Worm (Caenorhabditis elegans) whole organism, L1 larva: Measurements from ENCODE around the gene T10D4.1.

Source experiments
- efl-1 ChIP-seq, 4 experiments: fragments of 150-350 bp; optimal IDR thresholded peaks in 3 of 4; peaks in 1 of 4; 1 replicate in 1 of 4; 2 replicates in 3 of 4; lab custom pipeline; 2014; ENCODE audit warnings: missing biosample characterization in 2 of 4, missing genetic modification characterization in 2 of 4, missing genetic modification reagents in 2 of 4
- fkh-4 ChIP-seq: sonication (generic microtip); optimal IDR thresholded peaks from 2 replicates; lab custom pipeline; 2016; ENCODE audit warnings: missing compliant biosample characterization, missing genetic modification characterization, borderline replicate concordance
- grh-1 ChIP-seq: fragments of 200-800 bp; sonication (Bioruptor generic); IDR thresholded peaks from 2 replicates; pipeline ENCODE4 v1.3.6; 2022; ENCODE audit warnings: missing genetic modification reagents, missing genetic modification characterization, missing compliant biosample characterization
- hlh-17 ChIP-seq: fragments of 200-800 bp; sonication (Bioruptor generic); optimal IDR thresholded peaks from 2 replicates; lab custom pipeline; 2018; ENCODE audit warnings: missing genetic modification characterization, mild to moderate bottlenecking, missing compliant biosample characterization, moderate library complexity, borderline replicate concordance
- lin-13 ChIP-seq: fragments of 150-350 bp; optimal IDR thresholded peaks from 2 replicates; lab custom pipeline; 2014; ENCODE audit warnings: missing biosample characterization, missing genetic modification reagents, missing genetic modification characterization
- mep-1 ChIP-seq: fragments of 150-350 bp; optimal IDR thresholded peaks from 2 replicates; lab custom pipeline; 2014; ENCODE audit warnings: missing biosample characterization, missing genetic modification characterization
- pag-3 ChIP-seq: sonication (generic microtip); optimal IDR thresholded peaks from 2 replicates; lab custom pipeline; 2017; ENCODE audit warnings: missing genetic modification characterization, mild to moderate bottlenecking, missing compliant biosample characterization, antibody characterized with exemption, borderline replicate concordance; ENCODE audit not compliant: insufficient read depth
- snpc-4 ChIP-seq: fragments of 150-350 bp; optimal IDR thresholded peaks from 2 replicates; lab custom pipeline; 2014; ENCODE audit warnings: missing biosample characterization, missing genetic modification characterization
- swsn-7 ChIP-seq: sonication (generic microtip); optimal IDR thresholded peaks from 2 replicates; lab custom pipeline; 2016; ENCODE audit warnings: missing genetic modification characterization, missing compliant biosample characterization
- unc-62 ChIP-seq: fragments of 150-350 bp; optimal IDR thresholded peaks from 2 replicates; lab custom pipeline; 2014; ENCODE audit warnings: missing biosample characterization, missing genetic modification reagents, missing genetic modification characterization
- ztf-11 ChIP-seq, 2 experiments: sonication (generic microtip); optimal IDR thresholded peaks; 2 replicates each; lab custom pipeline; 2016 to 2017; ENCODE audit warnings: missing genetic modification characterization in 2 of 2, missing biosample characterization in 1 of 2, missing compliant biosample characterization in 1 of 2

DNA sequence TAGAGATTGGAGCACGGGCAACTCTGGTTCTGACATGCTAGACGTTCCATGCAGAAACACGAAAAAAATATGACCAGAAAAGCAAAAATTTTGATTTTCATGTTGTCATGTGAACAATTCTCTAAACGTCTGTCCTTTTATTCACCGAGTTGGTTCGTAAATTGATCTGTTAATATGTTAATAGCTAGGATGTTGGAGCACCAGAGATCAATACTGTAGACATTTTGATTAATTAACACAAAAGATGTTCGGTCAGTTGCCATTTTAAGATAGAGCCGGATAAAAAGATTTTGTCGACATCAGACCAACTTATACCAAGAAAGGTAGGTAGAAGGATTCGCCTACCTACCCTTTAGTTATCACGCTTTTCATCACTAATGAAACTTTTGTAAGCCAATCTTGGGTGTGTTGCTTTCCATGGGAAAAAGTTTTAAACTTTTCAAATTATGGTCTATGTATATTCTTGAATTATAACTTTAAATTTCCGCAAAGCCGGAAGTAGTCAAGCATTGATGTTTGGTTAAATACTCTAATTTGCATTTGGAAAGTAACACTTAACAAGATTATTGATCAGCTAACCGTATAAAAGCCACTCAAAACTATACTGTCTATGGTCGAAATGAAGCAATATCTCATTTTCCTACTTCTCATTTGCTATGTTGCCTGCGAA, at the start of gene T10D4.1, which contains the start of gene T10D4.11:
- TF ChIP-seq hlh-17 (GFP tag; lab: Kevin White, UChicago) (no peak), mep-1 (no peak), ztf-11 (tag; optimal IDR thresholded peaks at IDR 0.05; lab: Kevin White, UChicago) (no peak), grh-1 (GFP tag; lab: Robert Waterston, UW) (no peak), lin-13 (GFP tag; lab: Kevin White, UChicago) (no peak), pag-3 (tag; lab: Kevin White, UChicago) (no peak), swsn-7 (tag; lab: Kevin White, UChicago) (no peak), snpc-4 (tag; lab: Kevin White, UChicago) (no peak), efl-1 (optimal IDR thresholded peaks at IDR 0.05; lab: Kevin White, UChicago) (no peak), efl-1 (GFP tag; optimal IDR thresholded peaks at IDR 0.05 in 1 of 2; lab: Kevin White, UChicago) (no peak), fkh-4 (tag; lab: Kevin White, UChicago) (no peak), unc-62 (no peak)
